Fruit fly (Drosophila melanogaster): ENCODE results near the gene CG14362.
A peak's percentile ranks its signal among the peaks of the same experiment; 100 is the strongest.

Gene CG14362

dm6 chr3R:13877125-13877524 is 21.9 kb upstream of the CG14362 start:
- TF ChIP-seq fru (GFP tag; optimal IDR thresholded peaks at IDR 0.05) (no peak), CG9705 (GFP tag; optimal IDR thresholded peaks at IDR 0.05) (no peak), dmrt93B (GFP tag; optimal IDR thresholded peaks at IDR 0.05) (no peak), foxo (GFP tag; optimal IDR thresholded peaks at IDR 0.05) (no peak), Myc (optimal IDR thresholded peaks at IDR 0.05) (no peak), tai (GFP tag; optimal IDR thresholded peaks at IDR 0.05) (no peak), brk (GFP tag; optimal IDR thresholded peaks at IDR 0.05) (no peak), GATAd (GFP tag; optimal IDR thresholded peaks at IDR 0.05) (no peak), Hr83 (GFP tag; optimal IDR thresholded peaks at IDR 0.05; ENCODE audit: poor library complexity, severe bottlenecking) (peak; percentile 21), Mio (GFP tag; optimal IDR thresholded peaks at IDR 0.05) (no peak), Jra (GFP tag; optimal IDR thresholded peaks at IDR 0.05) (no peak), Vsx2 (GFP tag; optimal IDR thresholded peaks at IDR 0.05; ENCODE audit: partially characterized antibody) (peak; percentile 88), pan (optimal IDR thresholded peaks at IDR 0.05) (no peak), ey (GFP tag; optimal IDR thresholded peaks at IDR 0.05) (no peak), h (GFP tag; optimal IDR thresholded peaks at IDR 0.05) (no peak), Dif (GFP tag; optimal IDR thresholded peaks at IDR 0.05; ENCODE audit: partially characterized antibody) (peak; percentile 66), dl (GFP tag; optimal IDR thresholded peaks at IDR 0.05; ENCODE audit: insufficient read depth in 1 of 2, partially characterized antibody in 2 of 2) (peak; percentile 41 to 64), sage (GFP tag; optimal IDR thresholded peaks at IDR 0.05) (no peak), rgr (GFP tag; optimal IDR thresholded peaks at IDR 0.05) (no peak)

dm6 chr3R:13875438-13875861 is 20.2 kb upstream of the CG14362 start:
- TF ChIP-seq CG32264 (GFP tag; optimal IDR thresholded peaks at IDR 0.05) (no peak), HLH106 (tag; optimal IDR thresholded peaks at IDR 0.05) (peak; percentile 59), OdsH (GFP tag; optimal IDR thresholded peaks at IDR 0.05) (peak; percentile 46), Sp1 (GFP tag; optimal IDR thresholded peaks at IDR 0.05) (peak; percentile 62), GATAd (GFP tag; optimal IDR thresholded peaks at IDR 0.05) (no peak), psq (GFP tag; optimal IDR thresholded peaks at IDR 0.05) (peak; percentile 29), Hr83 (GFP tag; optimal IDR thresholded peaks at IDR 0.05; ENCODE audit: poor library complexity, severe bottlenecking) (no peak), dmrt93B (GFP tag; optimal IDR thresholded peaks at IDR 0.05) (peak; percentile 6), br (GFP tag; optimal IDR thresholded peaks at IDR 0.05) (no peak), brk (GFP tag; optimal IDR thresholded peaks at IDR 0.05) (no peak), fru (GFP tag; optimal IDR thresholded peaks at IDR 0.05) (peak; percentile 25), rgr (GFP tag; optimal IDR thresholded peaks at IDR 0.05) (peak; percentile 12), foxo (GFP tag; optimal IDR thresholded peaks at IDR 0.05) (peak in 1 of 2 experiments; percentile 41)

dm6 chr3R:13874866-13875417 is 19.7 kb upstream of the CG14362 start, which contains the start of gene E5:
E5 (minus strand) TSS chr3R:13874916.
- TF ChIP-seq Hnf4 (GFP tag; optimal IDR thresholded peaks at IDR 0.05) (no peak), Vsx2 (GFP tag; optimal IDR thresholded peaks at IDR 0.05; ENCODE audit: partially characterized antibody) (peak; percentile 91), Dif (GFP tag; optimal IDR thresholded peaks at IDR 0.05; ENCODE audit: partially characterized antibody) (peak; percentile 74), dl (GFP tag; optimal IDR thresholded peaks at IDR 0.05; ENCODE audit: insufficient read depth in 1 of 2, partially characterized antibody in 2 of 2) (peak; percentile 75 to 85), usp (GFP tag; optimal IDR thresholded peaks at IDR 0.05) (no peak), brk (GFP tag; optimal IDR thresholded peaks at IDR 0.05) (no peak)

dm6 chr3R:13872161-13872560 is 16.9 kb upstream of the CG14362 start:
- TF ChIP-seq OdsH (GFP tag; optimal IDR thresholded peaks at IDR 0.05), result no peak
- no peak for TF ChIP-seq usp (GFP tag; optimal IDR thresholded peaks at IDR 0.05)
- no peak for TF ChIP-seq woc (GFP tag; optimal IDR thresholded peaks at IDR 0.05)
- no peak for TF ChIP-seq dl (GFP tag; optimal IDR thresholded peaks at IDR 0.05; ENCODE audit: insufficient read depth in 1 of 2, partially characterized antibody in 2 of 2)
- no peak for TF ChIP-seq CrebA (GFP tag; optimal IDR thresholded peaks at IDR 0.05; ENCODE audit: borderline replicate concordance)
- no peak for TF ChIP-seq Dfd (GFP tag; optimal IDR thresholded peaks at IDR 0.05)
- no peak for TF ChIP-seq Myc (optimal IDR thresholded peaks at IDR 0.05)
- no peak for TF ChIP-seq Sp1 (GFP tag; optimal IDR thresholded peaks at IDR 0.05)
- TF ChIP-seq CG32264 (GFP tag; optimal IDR thresholded peaks at IDR 0.05), result no peak
- TF ChIP-seq Rel (GFP tag; optimal IDR thresholded peaks at IDR 0.05), result no peak
- TF ChIP-seq Rel (tag; optimal IDR thresholded peaks at IDR 0.05), result no peak
- TF ChIP-seq N (GFP tag; optimal IDR thresholded peaks at IDR 0.05), result no peak
- TF ChIP-seq Mio (GFP tag; optimal IDR thresholded peaks at IDR 0.05), result no peak
- TF ChIP-seq brk (GFP tag; optimal IDR thresholded peaks at IDR 0.05), result no peak
- TF ChIP-seq dmrt93B (GFP tag; optimal IDR thresholded peaks at IDR 0.05), result no peak
- no peak for TF ChIP-seq Hnf4 (GFP tag; optimal IDR thresholded peaks at IDR 0.05)
- TF ChIP-seq Vsx2 (GFP tag; optimal IDR thresholded peaks at IDR 0.05; ENCODE audit: partially characterized antibody), result no peak
- no peak for TF ChIP-seq lola (GFP tag; optimal IDR thresholded peaks at IDR 0.05)
